Fruit fly (Drosophila melanogaster) ovary, adult (tissue): ENCODE results near the gene Kr-h1.

Experiments used
- CG17801 ChIP-seq: fragments of 200-800 bp; optimal IDR thresholded peaks from 2 replicates; lab custom pipeline; 2019; ENCODE audit warnings: missing biosample characterization, mild to moderate bottlenecking, missing genetic modification characterization, moderate library complexity; ENCODE audit not compliant: partially characterized antibody

Kr-h1 gene

DNA sequence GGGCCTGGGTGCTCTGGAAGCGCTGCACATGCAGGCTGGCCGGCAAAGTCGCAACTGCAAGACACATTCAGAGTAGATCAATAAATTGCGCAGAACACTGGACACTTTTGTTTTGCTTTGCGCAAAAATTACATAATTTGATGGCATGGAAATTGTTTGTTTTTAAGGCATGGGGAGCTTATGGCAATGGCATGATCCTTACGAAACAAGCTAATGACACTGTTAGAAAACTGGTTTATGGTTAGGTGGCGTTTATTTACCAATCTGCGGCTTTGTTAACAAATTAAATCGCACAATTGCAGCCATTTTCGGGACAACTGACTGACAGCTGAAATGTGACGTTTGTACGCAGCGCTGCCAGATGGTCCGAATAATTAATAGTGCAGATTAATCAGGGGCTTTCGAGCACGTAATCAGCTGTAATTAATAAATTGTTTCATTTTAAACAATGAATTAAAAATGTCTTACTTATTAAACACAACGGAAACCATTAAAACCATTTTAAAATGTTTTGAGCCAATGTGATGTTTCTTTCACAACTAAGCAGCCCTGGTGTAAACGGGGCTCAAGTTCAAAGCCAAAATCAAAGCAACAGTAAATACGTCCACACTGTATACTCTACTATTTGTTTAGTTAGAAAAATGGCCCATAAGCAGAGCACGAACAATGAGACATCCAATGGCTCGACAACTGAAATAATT is 19.9 kb upstream of the Kr-h1 start, which contains the start of the genes ND-51 and CG13994:
ND-51 (minus strand) TSS at position 376 of the 701 bp plus-strand sequence.
CG13994 (plus strand) TSS at position 608 of the 701 bp plus-strand sequence.
- peak; percentile 83 for TF ChIP-seq CG17801 (GFP tag; lab: Kevin White, UChicago)

DNA sequence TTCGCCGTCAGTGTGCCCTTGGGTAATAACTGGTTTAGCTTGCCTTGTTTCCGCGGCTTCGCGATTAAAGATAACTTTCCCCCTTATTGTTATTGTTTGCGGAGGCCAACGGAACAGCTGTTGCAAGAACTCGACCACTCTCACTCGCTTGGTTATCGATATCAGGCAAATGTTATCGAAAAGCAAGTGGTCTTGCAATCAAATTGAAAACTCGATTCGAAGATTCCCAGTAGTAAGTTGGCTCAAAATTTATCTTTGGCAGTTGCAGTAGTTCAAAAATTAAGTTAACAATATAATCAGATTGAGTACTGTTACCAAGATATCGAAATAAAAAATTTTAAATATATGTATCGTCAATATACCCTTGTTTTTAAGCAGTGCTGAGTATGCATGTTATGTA is 16.6 kb upstream of the Kr-h1 start, which contains the start of the genes Fbw5 and CG9147:
Fbw5 (minus strand) TSS at position 131 of the 400 bp plus-strand sequence.
CG9147 (plus strand) TSS at position 175 of the 400 bp plus-strand sequence.
- peak; percentile 99 for TF ChIP-seq CG17801 (GFP tag; lab: Kevin White, UChicago)

DNA sequence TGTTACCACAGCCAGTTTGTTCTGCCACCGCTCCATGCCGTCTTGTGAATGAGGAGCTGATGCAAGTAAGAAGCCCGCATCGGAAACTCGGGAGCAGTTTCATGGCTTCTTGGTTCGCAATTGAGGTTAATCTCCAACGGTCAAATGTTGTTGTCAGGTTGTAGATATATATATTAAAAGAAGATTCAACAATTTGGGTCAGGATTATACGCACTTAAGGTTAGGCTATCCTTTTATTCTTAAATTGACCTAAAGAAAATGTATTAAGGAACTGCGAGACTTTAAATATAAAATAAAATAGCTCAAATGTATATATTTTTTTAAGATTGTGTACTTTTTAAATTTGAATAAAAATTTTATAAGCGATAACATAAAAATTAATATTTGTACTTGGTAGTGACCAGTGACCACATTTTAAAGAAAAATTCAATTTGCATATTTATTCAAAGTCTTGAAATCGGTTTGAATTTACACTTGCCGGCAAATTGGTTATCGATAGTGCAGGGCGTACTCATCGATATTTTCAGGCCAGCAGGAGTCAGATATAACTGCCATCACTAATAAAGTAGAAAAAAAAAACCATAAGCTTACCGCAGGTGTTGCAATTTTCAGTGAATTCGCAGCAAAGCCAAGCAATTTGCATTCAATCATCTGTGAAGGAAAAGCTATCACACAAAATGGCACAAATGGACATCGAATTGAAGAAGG is 13.7 kb upstream of the Kr-h1 start, which contains the start of the genes CG9150 and Pfdn1:
CG9150 (minus strand) TSS at position 51 of the 708 bp plus-strand sequence.
Pfdn1 (plus strand) TSS at position 536 of the 708 bp plus-strand sequence.
- no peak for TF ChIP-seq CG17801 (GFP tag; lab: Kevin White, UChicago)

DNA sequence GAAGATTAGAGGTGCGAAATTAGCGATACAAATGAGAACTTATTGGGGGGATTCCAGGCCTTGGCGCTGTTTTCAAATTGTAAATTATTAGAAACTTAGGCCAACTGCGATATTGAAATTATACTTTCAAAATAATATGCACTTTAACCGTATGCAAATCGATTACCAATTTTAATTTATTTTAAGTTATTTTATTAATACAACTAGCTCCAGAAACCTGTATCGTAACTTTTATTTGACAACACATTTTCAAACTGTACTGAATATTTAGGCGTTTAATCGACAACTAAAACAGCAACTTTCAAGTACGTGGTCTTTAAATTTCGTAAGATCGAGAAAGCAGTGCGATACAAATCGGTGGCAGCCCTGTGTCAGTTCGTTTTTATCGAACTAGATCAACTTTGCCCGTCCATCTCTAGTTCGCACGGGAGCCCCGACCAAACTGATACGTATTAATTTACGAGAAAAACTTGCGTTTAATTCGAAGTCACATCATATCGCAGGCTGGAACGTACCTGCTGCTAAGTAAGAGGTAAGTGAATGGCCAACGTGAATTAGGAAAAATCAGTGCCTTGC is 11.7 kb upstream of the Kr-h1 start, which contains the start of the genes CG9154 and Kr-h2:
CG9154 (minus strand) TSS at position 31 of the 576 bp plus-strand sequence.
Kr-h2 (plus strand) TSS at position 335 of the 576 bp plus-strand sequence.
- no peak for TF ChIP-seq CG17801 (GFP tag; lab: Kevin White, UChicago)

DNA sequence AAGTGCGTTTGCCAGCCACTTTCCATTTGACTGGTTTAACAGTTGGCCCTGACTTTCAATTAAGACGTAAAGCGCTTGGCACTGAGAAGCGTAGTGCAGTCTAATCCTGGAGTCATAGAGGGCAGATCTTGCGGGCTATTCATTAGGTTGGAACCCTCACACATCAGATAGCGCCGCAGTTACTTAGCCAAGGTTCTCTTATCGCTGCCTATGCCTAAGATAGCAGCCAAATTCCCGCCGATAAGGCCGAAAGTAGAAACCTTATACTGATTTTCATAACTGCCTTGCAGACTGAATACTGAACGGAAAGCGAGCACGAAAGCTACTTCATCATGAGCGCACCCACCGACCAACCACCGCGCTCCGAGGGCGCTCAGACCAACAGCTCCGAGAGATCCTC is 10.3 kb upstream of the Kr-h1 start:
- no peak for TF ChIP-seq CG17801 (GFP tag; lab: Kevin White, UChicago)

DNA sequence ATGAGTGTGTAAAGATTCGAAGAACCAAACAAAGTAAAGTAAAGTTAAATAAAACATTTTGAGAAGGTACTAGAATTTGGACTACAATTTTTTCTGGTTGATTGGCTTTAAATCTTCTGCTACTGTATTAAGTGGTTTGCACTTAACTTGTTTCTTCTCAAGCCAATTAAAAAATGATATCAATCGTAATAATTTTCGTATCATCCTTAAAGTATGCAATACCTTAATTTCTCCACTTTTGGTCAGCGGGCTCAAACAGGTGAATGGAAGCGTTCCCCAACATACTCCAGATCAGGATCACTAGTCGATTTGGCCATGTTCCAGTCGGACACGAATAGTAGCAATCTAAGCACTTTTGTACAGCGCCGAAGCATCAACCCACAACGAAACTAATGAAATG is 8.5 kb upstream of the Kr-h1 start:
- no peak for TF ChIP-seq CG17801 (GFP tag; lab: Kevin White, UChicago)

DNA sequence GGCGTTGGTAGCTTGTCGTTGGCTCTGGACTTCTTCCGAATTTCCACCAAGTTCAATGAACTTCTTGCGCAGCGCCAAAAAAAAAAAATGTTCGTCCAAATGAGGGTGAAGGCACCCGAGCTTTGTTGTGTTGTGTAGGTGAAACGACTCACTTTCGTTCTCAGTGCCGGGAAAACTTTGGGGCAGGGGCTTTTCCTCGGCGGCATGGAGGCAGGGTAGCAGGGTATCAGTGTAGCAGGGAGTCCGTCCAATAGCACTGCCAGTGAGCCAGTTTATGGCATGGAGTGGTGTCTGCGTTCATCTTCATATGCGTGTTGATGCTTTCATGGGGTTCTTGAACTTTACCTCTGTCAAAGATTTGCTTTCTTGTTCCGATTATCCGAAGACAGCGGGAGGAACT is 8.1 kb upstream of the Kr-h1 start:
- no peak for TF ChIP-seq CG17801 (GFP tag; lab: Kevin White, UChicago)

DNA sequence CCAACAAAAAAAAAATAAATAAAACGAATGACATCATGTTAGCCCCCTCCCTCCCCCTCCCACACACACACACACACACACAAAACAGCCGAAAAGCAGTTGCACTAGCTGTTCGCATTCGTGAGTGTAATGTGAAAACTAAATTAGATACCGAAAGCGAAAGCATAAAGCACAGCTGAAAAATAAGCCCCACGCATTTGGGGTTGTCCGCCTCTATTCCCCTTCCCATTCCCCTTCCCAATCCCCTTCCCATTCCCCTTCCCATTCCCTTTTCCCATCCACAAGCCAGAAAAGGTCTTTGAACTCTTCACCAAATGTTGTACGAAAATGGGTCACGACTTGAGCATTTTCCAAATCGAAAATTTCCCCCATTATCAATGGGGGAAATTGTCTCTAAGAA is 7.1 kb upstream of the Kr-h1 start:
- no peak for TF ChIP-seq CG17801 (GFP tag; lab: Kevin White, UChicago)

DNA sequence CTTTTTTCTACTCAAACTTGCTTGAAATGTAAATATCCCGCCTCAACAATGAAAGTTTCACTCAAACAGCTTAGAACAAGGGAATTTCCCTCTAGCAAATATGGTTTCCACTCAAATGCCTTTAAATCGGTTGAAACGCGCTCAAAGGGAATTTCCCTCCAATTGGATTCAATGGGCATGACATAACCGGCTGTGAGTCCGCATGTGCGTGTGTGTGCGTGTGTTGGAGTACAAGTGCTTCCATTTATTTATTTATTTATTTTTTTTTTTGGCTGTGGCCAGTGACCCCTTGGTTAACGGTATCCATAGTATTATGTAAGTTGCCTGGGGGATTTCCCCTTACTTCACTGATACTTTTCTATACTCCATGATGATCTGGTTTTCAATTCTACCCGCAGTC is 6.3 kb upstream of the Kr-h1 start:
- no peak for TF ChIP-seq CG17801 (GFP tag; lab: Kevin White, UChicago)

DNA sequence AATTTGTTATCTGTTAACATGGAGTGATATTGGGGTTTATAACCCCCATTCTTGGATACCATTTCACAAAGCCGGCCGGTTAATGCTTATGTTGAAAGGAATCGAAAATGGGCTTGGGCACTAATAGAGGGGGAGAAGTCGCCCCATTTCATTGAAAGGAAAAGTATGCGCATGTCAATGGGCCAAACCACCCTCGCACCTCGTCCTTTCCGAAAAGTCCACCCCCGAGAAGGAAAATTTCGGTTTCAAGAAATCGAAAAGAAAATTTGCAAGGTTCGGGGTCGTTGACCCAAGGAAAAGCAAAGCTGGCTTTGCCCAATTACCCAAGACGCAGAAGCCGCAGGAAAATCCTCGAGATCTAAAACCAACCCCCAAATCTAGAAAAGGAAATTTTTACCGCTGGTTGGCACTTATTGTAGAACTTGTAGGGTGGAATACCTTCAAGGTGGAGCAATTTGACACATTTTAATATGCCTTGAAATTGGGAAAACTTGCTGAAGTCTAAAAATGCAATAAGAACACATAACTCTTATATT is 5.5 kb upstream of the Kr-h1 start:
- no peak for TF ChIP-seq CG17801 (GFP tag; lab: Kevin White, UChicago)

DNA sequence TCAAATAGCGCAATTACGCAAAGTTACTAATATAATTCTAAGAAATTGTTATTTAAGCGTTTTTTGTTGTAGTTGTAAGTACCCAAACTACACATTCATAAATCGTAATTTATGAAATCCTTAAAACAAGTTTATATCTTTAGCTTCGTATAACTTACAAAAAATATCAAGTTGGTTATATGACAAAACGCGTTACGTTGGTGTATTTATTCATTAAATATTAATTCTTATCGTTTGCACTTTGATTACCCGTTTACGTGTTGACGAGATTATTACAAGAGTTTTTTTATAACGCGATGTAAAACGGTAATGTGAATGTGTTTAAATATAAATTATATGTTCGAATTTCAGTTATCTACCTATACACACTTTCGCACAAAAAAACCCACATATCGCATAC is 4.8 kb upstream of the Kr-h1 start:
- TF ChIP-seq CG17801 (GFP tag; lab: Kevin White, UChicago) = no peak

DNA sequence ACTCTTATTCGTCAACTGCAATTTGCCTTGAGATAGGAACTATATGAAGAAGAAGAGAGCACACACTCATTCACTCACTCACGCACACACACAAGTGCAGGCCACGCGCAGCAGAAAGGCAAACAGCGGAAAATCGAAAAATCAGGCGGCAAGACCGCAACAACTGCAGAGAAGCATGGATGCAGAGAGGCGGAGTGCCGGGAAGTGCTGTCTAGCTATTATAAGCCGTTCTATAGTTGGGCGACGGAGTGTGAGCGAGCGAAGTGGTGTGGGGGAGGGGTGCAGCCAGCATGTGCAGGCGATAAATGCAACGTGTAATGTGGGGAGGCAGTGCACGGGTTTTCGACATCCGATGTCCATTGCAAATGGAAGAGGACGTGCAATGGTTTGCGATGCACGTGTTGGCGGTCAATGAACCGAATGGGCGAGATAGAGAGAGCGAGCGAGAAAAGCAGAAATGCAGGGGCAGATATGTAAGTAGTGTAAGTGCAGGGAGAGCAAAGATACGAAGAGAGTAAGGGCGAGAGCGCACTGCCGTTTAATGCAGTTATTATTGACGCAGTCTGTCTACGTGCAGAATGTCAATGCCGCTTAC is 3.5 kb upstream of the Kr-h1 start:
- TF ChIP-seq CG17801 (GFP tag; lab: Kevin White, UChicago) = peak; percentile 2

DNA sequence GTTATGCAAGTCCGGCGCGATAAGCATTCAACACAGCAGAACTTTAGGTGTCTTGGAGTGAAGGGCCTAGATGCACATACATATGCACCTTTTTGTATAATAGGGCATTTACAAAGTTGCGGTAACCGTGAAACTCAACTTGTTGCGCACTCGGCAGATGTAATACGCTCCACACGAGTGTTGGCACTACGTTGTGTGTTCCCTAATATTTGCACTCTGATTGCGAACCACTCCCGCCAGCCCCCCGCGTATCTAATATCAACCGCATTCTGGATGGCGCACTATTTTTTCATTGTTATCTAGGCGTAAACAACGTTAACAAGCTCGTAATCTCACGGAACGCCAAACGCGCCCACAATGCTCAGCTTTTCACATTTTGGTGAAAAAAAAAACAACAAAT is 2.1 kb upstream of the Kr-h1 start:
- no peak for TF ChIP-seq CG17801 (GFP tag; lab: Kevin White, UChicago)

DNA sequence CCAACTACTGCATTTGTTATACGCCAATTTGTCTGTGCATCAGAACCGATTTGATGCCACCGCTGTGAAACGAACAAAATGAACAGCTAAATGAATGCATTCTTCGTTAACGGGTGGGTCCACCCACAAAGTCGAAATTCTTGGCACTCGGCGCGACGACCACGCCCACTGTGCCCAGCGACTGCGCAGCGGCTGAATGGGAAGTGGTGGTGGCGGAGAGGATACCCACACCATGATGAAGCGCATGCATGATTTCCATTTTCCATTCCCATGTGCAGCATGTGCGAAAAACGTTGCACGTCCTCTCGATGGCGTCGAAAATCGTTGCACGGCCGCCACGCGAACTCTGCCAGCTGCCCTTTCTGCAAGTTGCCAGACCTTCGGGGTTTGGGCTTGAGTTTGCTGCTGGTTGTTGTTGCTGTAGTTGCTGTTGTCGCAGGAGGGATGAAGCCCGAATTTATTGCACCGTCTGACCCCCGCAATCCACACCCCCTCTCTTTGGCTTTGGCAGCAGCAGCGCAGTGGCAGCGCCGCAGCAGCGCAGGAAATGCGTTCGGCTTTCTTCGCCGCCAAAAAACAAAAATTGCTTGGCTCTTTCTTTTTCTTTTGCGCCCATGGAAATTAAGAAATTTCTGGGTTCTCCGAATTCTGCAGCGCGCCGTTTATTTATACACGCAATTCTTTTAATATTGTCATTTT is 1.1 kb upstream of the Kr-h1 start:
- TF ChIP-seq CG17801 (GFP tag; lab: Kevin White, UChicago) = no peak
